Worm (Caenorhabditis elegans) whole organism, L2 larva: ENCODE data around the gene Y73B6BL.47.

Source experiments
- C34F6.9 ChIP-seq: fragments of 150-350 bp; optimal IDR thresholded peaks from 2 replicates; lab custom pipeline; 2014; ENCODE audit warnings: missing biosample characterization, missing genetic modification characterization
- F13H6.1 ChIP-seq: sonication (generic microtip); optimal IDR thresholded peaks from 2 replicates; lab custom pipeline; 2016; ENCODE audit warnings: missing genetic modification characterization, missing compliant biosample characterization
- alr-1 ChIP-seq: fragments of 150-350 bp; optimal IDR thresholded peaks from 2 replicates; lab custom pipeline; 2014; ENCODE audit warnings: missing biosample characterization, missing genetic modification characterization
- ama-1 ChIP-seq: fragments of 150-350 bp; optimal IDR thresholded peaks from 2 replicates; lab custom pipeline; 2018; ENCODE audit warnings: inconsistent platforms
- blmp-1 ChIP-seq: sonication (generic microtip); optimal IDR thresholded peaks from 2 replicates; lab custom pipeline; 2017; ENCODE audit warnings: missing genetic modification characterization, mild to moderate bottlenecking, missing compliant biosample characterization, antibody characterized with exemption, moderate library complexity; ENCODE audit not compliant: insufficient read depth
- ceh-16 ChIP-seq: fragments of 150-350 bp; optimal IDR thresholded peaks from 2 replicates; lab custom pipeline; 2014; ENCODE audit warnings: missing biosample characterization, missing genetic modification characterization
- ceh-82 ChIP-seq: fragments of 150-350 bp; optimal IDR thresholded peaks from 2 replicates; lab custom pipeline; 2014; ENCODE audit warnings: missing biosample characterization, missing genetic modification characterization
- elt-1 ChIP-seq: fragments of 150-350 bp; optimal IDR thresholded peaks from 2 replicates; lab custom pipeline; 2014; ENCODE audit warnings: missing biosample characterization, missing genetic modification characterization
- elt-3 ChIP-seq: sonication (generic microtip); optimal IDR thresholded peaks from 2 replicates; lab custom pipeline; 2017; ENCODE audit warnings: missing biosample characterization, missing genetic modification characterization
- fos-1 ChIP-seq: fragments of 150-350 bp; optimal IDR thresholded peaks from 2 replicates; lab custom pipeline; 2014; ENCODE audit warnings: missing biosample characterization, missing genetic modification characterization
- gmeb-1 ChIP-seq: fragments of 150-350 bp; optimal IDR thresholded peaks from 2 replicates; lab custom pipeline; 2014; ENCODE audit warnings: missing biosample characterization, missing genetic modification characterization
- lin-13 ChIP-seq: fragments of 150-350 bp; optimal IDR thresholded peaks from 2 replicates; lab custom pipeline; 2014; ENCODE audit warnings: missing biosample characterization, missing genetic modification reagents, missing genetic modification characterization
- lin-39 ChIP-seq: fragments of 150-350 bp; optimal IDR thresholded peaks from 2 replicates; lab custom pipeline; 2014; ENCODE audit warnings: missing biosample characterization, missing genetic modification reagents, missing genetic modification characterization
- lsy-2 ChIP-seq, 2 experiments: fragments of 150-350 bp in 1 of 2; sonication (generic microtip) in 1 of 2; optimal IDR thresholded peaks; 2 replicates each; lab custom pipeline; 2014 to 2017; ENCODE audit warnings: missing biosample characterization in 2 of 2, missing genetic modification characterization in 2 of 2
- mab-5 ChIP-seq: fragments of 150-350 bp; optimal IDR thresholded peaks from 2 replicates; lab custom pipeline; 2014; ENCODE audit warnings: missing biosample characterization, missing genetic modification characterization
- mbf-1 ChIP-seq: sonication (generic microtip); optimal IDR thresholded peaks from 2 replicates; lab custom pipeline; 2017; ENCODE audit warnings: missing biosample characterization, missing genetic modification characterization
- mdl-1 ChIP-seq, 2 experiments: fragments of 150-350 bp in 1 of 2; sonication (generic microtip) in 1 of 2; optimal IDR thresholded peaks; 2 replicates each; lab custom pipeline; 2017; ENCODE audit warnings: missing biosample characterization in 2 of 2, missing genetic modification characterization in 2 of 2
- nhr-10 ChIP-seq: sonication (generic microtip); optimal IDR thresholded peaks from 2 replicates; lab custom pipeline; 2017; ENCODE audit warnings: missing biosample characterization, missing genetic modification characterization
- nhr-12 ChIP-seq: fragments of 150-350 bp; optimal IDR thresholded peaks from 2 replicates; lab custom pipeline; 2014; ENCODE audit warnings: missing biosample characterization, missing genetic modification characterization
- nhr-129 ChIP-seq: fragments of 150-350 bp; optimal IDR thresholded peaks from 2 replicates; lab custom pipeline; 2014; ENCODE audit warnings: missing biosample characterization, missing genetic modification characterization
- nhr-23 ChIP-seq: fragments of 150-350 bp; optimal IDR thresholded peaks from 2 replicates; lab custom pipeline; 2014; ENCODE audit warnings: missing biosample characterization, missing genetic modification reagents, missing genetic modification characterization
- nhr-237 ChIP-seq: fragments of 150-350 bp; optimal IDR thresholded peaks from 2 replicates; lab custom pipeline; 2014; ENCODE audit warnings: missing biosample characterization, missing genetic modification characterization
- nhr-25 ChIP-seq: fragments of 150-350 bp; sonication (generic microtip); optimal IDR thresholded peaks from 3 replicates; lab custom pipeline; 2014; ENCODE audit warnings: missing biosample characterization, missing genetic modification characterization
- nhr-77 ChIP-seq: fragments of 150-350 bp; optimal IDR thresholded peaks from 2 replicates; lab custom pipeline; 2014; ENCODE audit warnings: missing biosample characterization, missing genetic modification characterization
- sem-4 ChIP-seq: fragments of 150-350 bp; optimal IDR thresholded peaks from 2 replicates; lab custom pipeline; 2014; ENCODE audit warnings: missing biosample characterization, missing genetic modification reagents, missing genetic modification characterization
- unc-55 ChIP-seq: fragments of 150-350 bp; sonication (generic microtip); optimal IDR thresholded peaks from 3 replicates; lab custom pipeline; 2014; ENCODE audit warnings: missing biosample characterization, missing genetic modification reagents, missing genetic modification characterization
- unc-62 ChIP-seq: fragments of 150-350 bp; optimal IDR thresholded peaks from 2 replicates; lab custom pipeline; 2014; ENCODE audit warnings: missing biosample characterization, missing genetic modification reagents, missing genetic modification characterization
- zag-1 ChIP-seq: fragments of 150-350 bp; optimal IDR thresholded peaks from 2 replicates; lab custom pipeline; 2014; ENCODE audit warnings: missing biosample characterization, missing genetic modification characterization
- ztf-1 ChIP-seq: fragments of 200-800 bp; sonication (Bioruptor generic); conservative IDR thresholded peaks from 2 replicates; pipeline ENCODE4 v1.3.6; 2022; ENCODE audit warnings: missing genetic modification characterization, missing compliant biosample characterization
- ztf-11 ChIP-seq: sonication (generic microtip); optimal IDR thresholded peaks from 2 replicates; lab custom pipeline; 2017; ENCODE audit warnings: missing biosample characterization, missing genetic modification characterization

Y73B6BL.47 gene

DNA sequence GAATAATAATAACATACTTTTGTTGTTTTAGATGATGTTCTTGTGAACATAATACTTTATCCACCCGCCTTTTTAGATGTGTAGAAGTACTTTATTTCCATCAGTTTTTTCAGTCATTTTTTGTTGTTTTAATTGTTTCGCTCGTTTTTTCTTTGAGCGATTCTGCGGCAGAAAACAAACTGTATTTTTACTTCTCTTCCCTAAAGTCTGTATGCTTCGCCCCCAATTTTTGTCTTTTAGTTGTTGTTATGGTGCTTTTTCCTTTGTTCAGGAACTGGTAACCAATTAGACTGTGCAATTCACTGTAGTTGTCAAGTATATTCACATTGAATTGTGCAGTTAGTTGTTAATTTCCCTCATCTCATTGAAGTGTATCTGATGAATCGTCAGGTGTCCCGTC, 36.0 kb upstream of the Y73B6BL.47 start:
- TF ChIP-seq ama-1 (lab: Kevin White, UChicago), result no peak
- TF ChIP-seq nhr-129 (tag; lab: Kevin White, UChicago), result no peak
- no peak for TF ChIP-seq mbf-1 (tag; lab: Kevin White, UChicago)
- no peak for TF ChIP-seq ceh-16 (tag; lab: Kevin White, UChicago)
- no peak for TF ChIP-seq nhr-12

DNA sequence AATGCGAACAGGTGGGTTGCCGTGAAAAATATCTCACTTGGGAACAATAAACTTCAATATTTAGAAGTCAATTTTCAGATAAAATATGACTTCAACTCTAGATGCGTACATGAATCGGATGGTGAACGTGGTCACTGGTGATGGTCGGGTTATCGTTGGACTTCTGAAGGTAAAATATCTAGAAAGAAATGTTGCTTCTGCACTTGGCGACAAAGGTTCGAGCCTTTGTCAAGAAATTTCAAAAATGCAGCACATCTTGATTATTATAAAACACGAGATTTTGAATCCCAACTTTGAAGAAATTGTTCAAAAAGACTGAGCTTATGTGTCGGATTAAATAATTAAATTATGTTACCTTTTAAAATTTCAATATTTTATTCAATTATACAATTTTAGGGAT, 35.3 kb upstream of the Y73B6BL.47 start, which contains the start of gene lsm-8:
Gene lsm-8, plus strand, starts transcription at position 79 of the 400 bp plus-strand sequence.
- no peak for TF ChIP-seq unc-62 (GFP tag; lab: Kevin White, UChicago)
- no peak for TF ChIP-seq mdl-1 (tag; optimal IDR thresholded peaks at IDR 0.05; lab: Kevin White, UChicago)
- TF ChIP-seq nhr-25 (tag; lab: Kevin White, UChicago), result no peak
- no peak for TF ChIP-seq nhr-77 (tag; lab: Kevin White, UChicago)
- no peak for TF ChIP-seq ceh-82 (tag; lab: Kevin White, UChicago)
- no peak for TF ChIP-seq elt-3 (tag; lab: Kevin White, UChicago)
- no peak for TF ChIP-seq nhr-23
- TF ChIP-seq nhr-10 (tag; lab: Kevin White, UChicago), result no peak
- no peak for TF ChIP-seq lin-39 (tag; lab: Kevin White, UChicago)

- peak; percentile 63 for TF ChIP-seq unc-55
- no peak for TF ChIP-seq ztf-1
- peak in 1 of 2 experiments; percentile 41 for TF ChIP-seq lsy-2 (tag; optimal IDR thresholded peaks at IDR 0.05; lab: Kevin White, UChicago)
- TF ChIP-seq fos-1, result peak; percentile 75
- peak; percentile 63 for TF ChIP-seq C34F6.9 (tag; lab: Kevin White, UChicago)
- no peak for TF ChIP-seq nhr-10 (tag; lab: Kevin White, UChicago)
Observed at ce11 chrIV:6327363-6328015, 34.3 kb upstream of the Y73B6BL.47 start.

DNA sequence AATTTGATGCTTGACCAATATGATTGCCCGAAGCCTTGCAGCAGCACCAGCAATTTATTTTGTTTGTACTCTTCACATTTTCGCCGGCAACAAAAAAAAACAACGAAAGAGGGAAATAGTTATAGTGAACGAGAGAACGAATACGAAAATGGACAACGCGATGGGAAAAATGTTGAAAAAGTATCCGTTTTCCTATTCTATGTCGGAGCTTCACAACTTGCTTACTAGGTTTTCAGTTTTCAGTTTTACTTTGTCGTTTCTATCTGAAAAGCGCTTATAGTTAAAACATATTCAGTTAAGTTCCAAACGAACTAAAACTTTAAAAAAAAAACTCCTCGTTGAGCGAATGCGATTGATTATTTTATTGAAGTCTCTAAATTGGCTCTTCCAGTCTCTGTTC, 33.6 kb upstream of the Y73B6BL.47 start:
- no peak for TF ChIP-seq alr-1 (tag; lab: Kevin White, UChicago)
- no peak for TF ChIP-seq elt-1 (tag; lab: Kevin White, UChicago)
- no peak for TF ChIP-seq zag-1
- TF ChIP-seq C34F6.9 (tag; lab: Kevin White, UChicago), result no peak
- no peak for TF ChIP-seq gmeb-1
- TF ChIP-seq lin-13 (GFP tag; lab: Kevin White, UChicago), result no peak
- TF ChIP-seq nhr-12, result no peak
- no peak for TF ChIP-seq ceh-82 (tag; lab: Kevin White, UChicago)
- TF ChIP-seq sem-4 (tag; lab: Kevin White, UChicago), result no peak
- no peak for TF ChIP-seq ztf-11 (tag; lab: Kevin White, UChicago)
- TF ChIP-seq, all 48 proteins: peak for 0

DNA sequence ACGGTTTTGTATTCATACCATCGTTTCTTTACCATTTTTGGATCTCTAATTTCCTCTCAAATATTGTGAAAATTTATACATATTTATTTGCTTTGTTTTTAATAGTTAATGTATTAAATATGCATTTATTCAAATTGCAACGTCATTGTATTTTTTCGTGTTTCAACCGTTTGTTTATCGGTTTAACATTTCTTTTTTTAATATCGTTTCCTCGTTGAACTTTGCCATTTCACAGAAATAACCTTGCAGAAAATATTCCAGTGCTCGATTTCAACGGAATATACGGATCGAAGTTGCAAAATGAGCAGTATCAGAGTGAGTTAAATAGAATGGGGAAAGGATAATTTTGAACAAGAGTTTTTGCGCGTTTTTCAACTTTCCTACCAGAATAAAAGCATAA, 32.4 kb upstream of the Y73B6BL.47 start, which contains the start of gene seu-1:
Gene seu-1, plus strand, starts transcription at position 301 of the 400 bp plus-strand sequence.
- TF ChIP-seq F13H6.1 (tag; lab: Kevin White, UChicago) (no peak), ztf-11 (tag; lab: Kevin White, UChicago) (no peak), mab-5 (tag; lab: Kevin White, UChicago) (no peak), fos-1 (no peak), sem-4 (tag; lab: Kevin White, UChicago) (no peak), mbf-1 (tag; lab: Kevin White, UChicago) (no peak), nhr-237 (tag; lab: Kevin White, UChicago) (no peak), alr-1 (tag; lab: Kevin White, UChicago) (no peak), nhr-25 (tag; lab: Kevin White, UChicago) (no peak), ceh-16 (tag; lab: Kevin White, UChicago) (no peak)

DNA sequence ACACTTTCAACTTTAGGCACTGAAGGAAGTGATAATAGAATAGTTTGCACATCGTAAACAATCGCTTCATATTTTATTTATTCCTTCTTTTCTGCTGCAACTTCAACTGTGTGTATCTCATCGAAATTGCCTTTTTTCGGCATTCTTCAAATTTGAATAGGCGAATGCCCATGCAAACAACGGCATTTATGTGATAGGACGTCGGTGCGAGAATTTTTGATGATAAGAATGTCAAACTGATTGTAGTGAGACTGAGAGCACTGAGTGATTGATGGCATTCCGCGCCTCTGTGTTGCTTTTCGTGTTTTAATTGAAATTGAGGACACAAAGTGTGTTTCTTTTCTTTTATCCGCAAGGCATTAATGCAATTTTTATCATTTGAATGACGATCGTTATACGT, 31.0 kb upstream of the Y73B6BL.47 start:
- TF ChIP-seq blmp-1 (tag; lab: Kevin White, UChicago) (no peak), fos-1 (peak; percentile 68)
